Fruit fly (Drosophila melanogaster) whole organism, embryonic: ENCODE measurements around the gene CG32625.

Experiments used
- Atf6 ChIP-seq: fragments of 200-800 bp; sonication (Bioruptor generic); IDR thresholded peaks from 2 replicates; pipeline ENCODE4 v1.3.6; 2022; ENCODE audit warnings: missing biosample characterization, missing genetic modification characterization
- Blimp-1 ChIP-seq: fragments of 200-800 bp; sonication (Bioruptor generic); optimal IDR thresholded peaks from 3 replicates; lab custom pipeline; 2018; ENCODE audit warnings: missing biosample characterization, missing genetic modification characterization, mild to moderate bottlenecking, moderate library complexity, missing genetic modification reagents
- CG10209 ChIP-seq: fragments of 200-800 bp; sonication (Bioruptor generic); optimal IDR thresholded peaks from 3 replicates; lab custom pipeline; 2017; ENCODE audit warnings: missing biosample characterization, mild to moderate bottlenecking, missing genetic modification characterization, missing genetic modification reagents
- CG12391 ChIP-seq: fragments of 200-800 bp; sonication (Bioruptor generic); optimal IDR thresholded peaks from 3 replicates; lab custom pipeline; 2018; ENCODE audit warnings: missing biosample characterization, mild to moderate bottlenecking, missing genetic modification characterization, moderate library complexity
- CG12659 ChIP-seq: fragments of 200-800 bp; sonication (Bioruptor generic); optimal IDR thresholded peaks from 3 replicates; lab custom pipeline; 2017; ENCODE audit warnings: mild to moderate bottlenecking, missing biosample characterization, missing genetic modification reagents, missing genetic modification characterization
- CG14860 ChIP-seq: fragments of 200-800 bp; sonication (Bioruptor generic); IDR thresholded peaks from 3 replicates; pipeline ENCODE4 v1.3.6; 2022; ENCODE audit warnings: missing biosample characterization, missing genetic modification characterization; ENCODE audit not compliant: partially characterized antibody
- CG15601 ChIP-seq: fragments of 200-800 bp; sonication (Bioruptor generic); optimal IDR thresholded peaks from 3 replicates; lab custom pipeline; 2019; ENCODE audit warnings: missing biosample characterization, mild to moderate bottlenecking, missing genetic modification characterization, moderate library complexity
- CG17186 ChIP-seq: fragments of 200-800 bp; sonication (Bioruptor generic); optimal IDR thresholded peaks from 3 replicates; lab custom pipeline; 2017; ENCODE audit warnings: missing biosample characterization, missing genetic modification reagents, missing genetic modification characterization
- CG17802 ChIP-seq: fragments of 200-800 bp; sonication (Bioruptor generic); optimal IDR thresholded peaks from 2 replicates; lab custom pipeline; 2018; ENCODE audit warnings: missing biosample characterization, mild to moderate bottlenecking, missing genetic modification characterization, moderate library complexity
- CG3838 ChIP-seq: fragments of 200-800 bp; sonication (Bioruptor generic); optimal IDR thresholded peaks from 3 replicates; lab custom pipeline; 2016; ENCODE audit warnings: missing biosample characterization, missing genetic modification characterization
- CG4328 ChIP-seq: fragments of 200-800 bp; sonication (Bioruptor generic); optimal IDR thresholded peaks from 3 replicates; lab custom pipeline; 2017; ENCODE audit warnings: missing biosample characterization, missing genetic modification reagents, missing genetic modification characterization
- CG4360 ChIP-seq: fragments of 200-800 bp; sonication (Bioruptor generic); IDR thresholded peaks from 2 replicates; pipeline ENCODE4 v1.3.6; 2022; ENCODE audit warnings: missing biosample characterization, missing genetic modification characterization
- CG5245 ChIP-seq: fragments of 200-800 bp; sonication (Bioruptor generic); optimal IDR thresholded peaks from 3 replicates; lab custom pipeline; 2016; ENCODE audit warnings: missing biosample characterization, missing genetic modification characterization
- CG6791 ChIP-seq: fragments of 200-800 bp; sonication (Bioruptor generic); IDR thresholded peaks from 3 replicates; pipeline ENCODE4 v1.3.6; 2022; ENCODE audit warnings: missing biosample characterization, missing genetic modification characterization; ENCODE audit not compliant: partially characterized antibody
- CG7357 ChIP-seq: fragments of 200-800 bp; sonication (Bioruptor generic); IDR thresholded peaks from 3 replicates; pipeline ENCODE4 v1.3.6; 2022; ENCODE audit warnings: missing biosample characterization, missing genetic modification characterization
- CG7839 ChIP-seq: fragments of 200-800 bp; sonication (Bioruptor generic); optimal IDR thresholded peaks from 3 replicates; lab custom pipeline; 2018; ENCODE audit warnings: missing biosample characterization, mild to moderate bottlenecking, missing genetic modification characterization, moderate library complexity
- CG7987 ChIP-seq: fragments of 200-800 bp; sonication (Bioruptor generic); optimal IDR thresholded peaks from 2 replicates; lab custom pipeline; 2018; ENCODE audit warnings: missing biosample characterization, mild to moderate bottlenecking, missing genetic modification characterization, moderate library complexity
- CG8924 ChIP-seq: fragments of 200-800 bp; optimal IDR thresholded peaks from 3 replicates; lab custom pipeline; 2019; ENCODE audit warnings: missing biosample characterization, mild to moderate bottlenecking, missing genetic modification characterization, moderate library complexity
- CoRest ChIP-seq: fragments of 200-800 bp; sonication (Bioruptor generic); optimal IDR thresholded peaks from 3 replicates; lab custom pipeline; 2018; ENCODE audit warnings: missing biosample characterization, mild to moderate bottlenecking, missing genetic modification characterization, moderate library complexity
- Deaf1 ChIP-seq: fragments of 200-800 bp; optimal IDR thresholded peaks from 3 replicates; lab custom pipeline; 2019; ENCODE audit warnings: missing biosample characterization, mild to moderate bottlenecking, missing genetic modification characterization, moderate library complexity
- Dp ChIP-seq: fragments of 200-800 bp; sonication (Bioruptor generic); optimal IDR thresholded peaks from 2 replicates; lab custom pipeline; 2018; ENCODE audit warnings: missing biosample characterization, mild to moderate bottlenecking, missing genetic modification characterization, moderate library complexity
- Dref ChIP-seq: fragments of 200-800 bp; sonication (Bioruptor generic); IDR thresholded peaks from 2 replicates; pipeline ENCODE4 v1.3.6; 2022; ENCODE audit warnings: missing biosample characterization, missing genetic modification characterization
- Ets65A ChIP-seq: fragments of 200-800 bp; sonication (Bioruptor generic); peaks from one replicate; lab custom pipeline; 2016; ENCODE audit warnings: missing biosample characterization, missing genetic modification characterization
- Ets97D ChIP-seq: fragments of 200-800 bp; sonication (Bioruptor generic); optimal IDR thresholded peaks from 3 replicates; lab custom pipeline; 2016; ENCODE audit warnings: missing biosample characterization, missing genetic modification characterization
- HLH4C ChIP-seq: fragments of 200-800 bp; sonication (Bioruptor generic); IDR thresholded peaks from 3 replicates; pipeline ENCODE4 v1.3.6; 2022; ENCODE audit warnings: missing biosample characterization, missing genetic modification characterization; ENCODE audit not compliant: partially characterized antibody
- HLHmδ ChIP-seq: fragments of 200-800 bp; sonication (Bioruptor generic); optimal IDR thresholded peaks from 2 replicates; lab custom pipeline; 2018; ENCODE audit warnings: missing biosample characterization, mild to moderate bottlenecking, missing genetic modification characterization, moderate library complexity
- HmgD ChIP-seq: fragments of 200-800 bp; sonication (Bioruptor generic); optimal IDR thresholded peaks from 3 replicates; lab custom pipeline; 2016; ENCODE audit warnings: missing biosample characterization, missing genetic modification characterization
- Jarid2 ChIP-seq: fragments of 200-800 bp; sonication (Bioruptor generic); optimal IDR thresholded peaks from 3 replicates; lab custom pipeline; 2017; ENCODE audit warnings: mild to moderate bottlenecking, missing biosample characterization, missing genetic modification reagents, missing genetic modification characterization
- MESR4 ChIP-seq: fragments of 200-800 bp; sonication (Bioruptor generic); optimal IDR thresholded peaks from 2 replicates; lab custom pipeline; 2018; ENCODE audit warnings: missing biosample characterization, mild to moderate bottlenecking, missing genetic modification characterization, moderate library complexity
- Nf-YA ChIP-seq: fragments of 200-800 bp; sonication (Bioruptor generic); IDR thresholded peaks from 2 replicates; pipeline ENCODE4 v1.3.6; 2022; ENCODE audit warnings: missing biosample characterization, missing genetic modification characterization
- Oaz ChIP-seq: fragments of 200-800 bp; sonication (Bioruptor generic); IDR thresholded peaks from 2 replicates; pipeline ENCODE4 v1.3.6; 2022; ENCODE audit warnings: missing biosample characterization, missing genetic modification characterization
- PHDP ChIP-seq: fragments of 200-800 bp; sonication (Bioruptor generic); optimal IDR thresholded peaks from 3 replicates; lab custom pipeline; 2018; ENCODE audit warnings: missing biosample characterization, mild to moderate bottlenecking, missing genetic modification characterization, moderate library complexity
- Rfx ChIP-seq: fragments of 200-800 bp; sonication (Bioruptor generic); IDR thresholded peaks from 2 replicates; pipeline ENCODE4 v1.3.6; 2022; ENCODE audit warnings: missing biosample characterization, missing genetic modification characterization
- Scr ChIP-seq: fragments of 200-800 bp; sonication (Bioruptor generic); IDR thresholded peaks from 2 replicates; pipeline ENCODE4 v1.3.6; 2022; ENCODE audit warnings: missing biosample characterization, missing genetic modification characterization; ENCODE audit not compliant: partially characterized antibody
- Sin3A ChIP-seq: fragments of >200 bp; optimal IDR thresholded peaks from 2 replicates; lab custom pipeline; 2018
- Taf1 ChIP-seq: fragments of 200-800 bp; sonication (Bioruptor generic); IDR thresholded peaks from 2 replicates; pipeline ENCODE4 v1.3.6; 2022; ENCODE audit warnings: missing biosample characterization, missing genetic modification characterization
- chinmo ChIP-seq: fragments of 200-800 bp; sonication (Bioruptor generic); IDR thresholded peaks from 4 replicates; pipeline ENCODE4 v1.3.6; 2022; ENCODE audit warnings: missing biosample characterization, missing genetic modification characterization; ENCODE audit not compliant: partially characterized antibody
- chm ChIP-seq: fragments of 200-800 bp; sonication (Bioruptor generic); IDR thresholded peaks from 2 replicates; pipeline ENCODE4 v1.3.6; 2022; ENCODE audit warnings: missing biosample characterization, missing genetic modification characterization
- grau ChIP-seq: fragments of 200-800 bp; optimal IDR thresholded peaks from 3 replicates; lab custom pipeline; 2019; ENCODE audit warnings: missing biosample characterization, mild to moderate bottlenecking, missing genetic modification characterization, moderate library complexity
- lab ChIP-seq: fragments of 200-800 bp; sonication (Bioruptor generic); optimal IDR thresholded peaks from 3 replicates; lab custom pipeline; 2017; ENCODE audit warnings: missing biosample characterization, missing genetic modification characterization, mild to moderate bottlenecking, moderate library complexity, missing genetic modification reagents
- lola ChIP-seq, 3 experiments: fragments of >200 bp in 2 of 3; fragments of 200-800 bp in 1 of 3; sonication (Bioruptor generic) in 1 of 3; optimal IDR thresholded peaks; 2 replicates each; lab custom pipeline; 2017 to 2019; ENCODE audit warnings: missing biosample characterization in 3 of 3, missing genetic modification characterization in 3 of 3, mild to moderate bottlenecking in 1 of 3, moderate library complexity in 1 of 3
- pan ChIP-seq, 4 experiments: fragments of >200 bp in 3 of 4; fragments of 200-800 bp in 1 of 4; sonication (Bioruptor generic) in 1 of 4; optimal IDR thresholded peaks in 3 of 4; IDR thresholded peaks in 1 of 4; 2 replicates each; pipeline versions ENCODE4 v1.3.6 to Lab custom; 2017 to 2022; ENCODE audit warnings: missing biosample characterization in 2 of 4, missing genetic modification characterization in 2 of 4, mixed read lengths in 1 of 4
- phol ChIP-seq: fragments of 200-800 bp; sonication (Bioruptor generic); optimal IDR thresholded peaks from 3 replicates; lab custom pipeline; 2018; ENCODE audit warnings: missing biosample characterization, mild to moderate bottlenecking, missing genetic modification characterization, moderate library complexity
- sens ChIP-seq: fragments of 200-800 bp; sonication (Bioruptor generic); peaks from one replicate; lab custom pipeline; 2016; ENCODE audit warnings: missing biosample characterization, missing genetic modification characterization
- slbo ChIP-seq: fragments of 200-800 bp; sonication (Bioruptor generic); IDR thresholded peaks from 2 replicates; pipeline ENCODE4 v1.3.6; 2022; ENCODE audit warnings: missing biosample characterization, missing genetic modification characterization
- stc ChIP-seq: fragments of 200-800 bp; sonication (Bioruptor generic); IDR thresholded peaks from 2 replicates; pipeline ENCODE4 v1.3.6; 2022; ENCODE audit warnings: missing biosample characterization, missing genetic modification characterization
- tna ChIP-seq: fragments of 200-800 bp; sonication (Bioruptor generic); IDR thresholded peaks from 2 replicates; pipeline ENCODE4 v1.3.6; 2022; ENCODE audit warnings: missing biosample characterization, missing genetic modification characterization; ENCODE audit not compliant: partially characterized antibody
- trem ChIP-seq: fragments of 200-800 bp; optimal IDR thresholded peaks from 3 replicates; lab custom pipeline; 2019; ENCODE audit warnings: missing biosample characterization, mild to moderate bottlenecking, missing genetic modification characterization, moderate library complexity

The CG32625 gene

dm6 chrX:13783534-13783949 lies 26.9 kb upstream of the CG32625 start, which contains the start of gene inaE (continued):
- TF ChIP-seq CoRest (tag; lab: Kevin White, UChicago) (peak; percentile 27), trem (tag; lab: Kevin White, UChicago) (peak; percentile 32), CG15601 (peak; percentile 21), Oaz (GFP tag; lab: Robert Waterston, UW) (no peak), slbo (GFP tag; lab: Robert Waterston, UW) (no peak), CG14860 (GFP tag; lab: Robert Waterston, UW) (0 out of 3 replicates have a peak, but pooled peaks have one; percentile 35), Taf1 (GFP tag; lab: Robert Waterston, UW) (no peak), stc (no peak), Scr (GFP tag; lab: Robert Waterston, UW) (peak; percentile 41), pan (optimal IDR thresholded peaks at IDR 0.05; lab: Kevin White, UChicago) (no peak), pan (GFP tag; optimal IDR thresholded peaks at IDR 0.05 in 1 of 2, IDR thresholded peaks at IDR 0.05 in 1 of 2) (peak in 1 of 2 experiments; percentile 20), sens (peak; percentile 57), CG6791 (GFP tag; lab: Robert Waterston, UW) (peak; percentile 73), HmgD (GFP tag; lab: Kevin White, UChicago) (no peak), HLH4C (GFP tag; lab: Robert Waterston, UW) (peak; percentile 72), CG12659 (GFP tag; lab: Kevin White, UChicago) (peak; percentile 46), Ets65A (GFP tag; lab: Kevin White, UChicago) (peak; percentile 58), Blimp-1 (peak; percentile 94), phol (peak; percentile 26), grau (tag; lab: Kevin White, UChicago) (peak; percentile 6), CG7987 (GFP tag; lab: Kevin White, UChicago) (peak; percentile 24), Sin3A (lab: Kevin White, UChicago) (peak; percentile 0), Ets97D (peak; percentile 64), chm (GFP tag; lab: Robert Waterston, UW) (0 out of 2 replicates have a peak, but pooled peaks have one; percentile 37), Jarid2 (GFP tag; lab: Kevin White, UChicago) (peak; percentile 86), lola (GFP tag; optimal IDR thresholded peaks at IDR 0.05; lab: Kevin White, UChicago) (peak in 1 of 3 experiments; percentile 79), CG5245 (no peak), lab (GFP tag; lab: Kevin White, UChicago) (peak; percentile 39), CG8924 (tag; lab: Kevin White, UChicago) (peak; percentile 1), tna (GFP tag; lab: Robert Waterston, UW) (peak; percentile 66), CG7357 (GFP tag; lab: Robert Waterston, UW) (peak; percentile 93), MESR4 (GFP tag; lab: Kevin White, UChicago) (peak; percentile 17), PHDP (tag; lab: Kevin White, UChicago) (peak; percentile 18), Rfx (0 out of 2 replicates have a peak, but pooled peaks have one; percentile 22), chinmo (GFP tag; lab: Robert Waterston, UW) (0 out of 4 replicates have a peak, but pooled peaks have one; percentile 63), Atf6 (GFP tag; lab: Robert Waterston, UW) (peak; percentile 37; the same call in 1 of the 2 replicates), CG7839 (tag; lab: Kevin White, UChicago) (peak; percentile 22), CG4328 (no peak), Dp (GFP tag; lab: Kevin White, UChicago) (peak; percentile 84), CG17802 (tag; lab: Kevin White, UChicago) (peak; percentile 50), CG17186 (GFP tag; lab: Kevin White, UChicago) (peak; percentile 80), CG10209 (GFP tag; lab: Kevin White, UChicago) (no peak), CG12391 (tag; lab: Kevin White, UChicago) (peak; percentile 9), Deaf1 (peak; percentile 10), HLHmδ (GFP tag; lab: Kevin White, UChicago) (no peak), Dref (GFP tag; lab: Robert Waterston, UW) (peak; percentile 86), Nf-YA (GFP tag; lab: Robert Waterston, UW) (0 out of 2 replicates have a peak, but pooled peaks have one; percentile 10), CG3838 (GFP tag; lab: Kevin White, UChicago) (no peak), CG4360 (GFP tag; lab: Robert Waterston, UW) (peak; percentile 38; the same call in 1 of the 2 replicates)
